Fruit fly (Drosophila melanogaster) Kc167 (cell line): ENCODE measurements around the gene CG15916.

Experiments used
- Myc ChIP-seq: fragments of >200 bp; optimal IDR thresholded peaks from 2 replicates; lab custom pipeline; 2017; ENCODE audit warnings: missing external identifiers
- h ChIP-seq: fragments of >200 bp; optimal IDR thresholded peaks from 3 replicates; lab custom pipeline; 2018; ENCODE audit warnings: missing external identifiers
- insv ChIP-seq: fragments of >200 bp; optimal IDR thresholded peaks from 3 replicates; lab custom pipeline; 2018; ENCODE audit warnings: missing external identifiers
- psq ChIP-seq: fragments of >200 bp; optimal IDR thresholded peaks from 2 replicates; lab custom pipeline; 2017; ENCODE audit warnings: missing external identifiers
- ttk ChIP-seq: sonication (Bioruptor generic); optimal IDR thresholded peaks from 2 replicates; lab custom pipeline; 2017; ENCODE audit warnings: missing external identifiers

DNA sequence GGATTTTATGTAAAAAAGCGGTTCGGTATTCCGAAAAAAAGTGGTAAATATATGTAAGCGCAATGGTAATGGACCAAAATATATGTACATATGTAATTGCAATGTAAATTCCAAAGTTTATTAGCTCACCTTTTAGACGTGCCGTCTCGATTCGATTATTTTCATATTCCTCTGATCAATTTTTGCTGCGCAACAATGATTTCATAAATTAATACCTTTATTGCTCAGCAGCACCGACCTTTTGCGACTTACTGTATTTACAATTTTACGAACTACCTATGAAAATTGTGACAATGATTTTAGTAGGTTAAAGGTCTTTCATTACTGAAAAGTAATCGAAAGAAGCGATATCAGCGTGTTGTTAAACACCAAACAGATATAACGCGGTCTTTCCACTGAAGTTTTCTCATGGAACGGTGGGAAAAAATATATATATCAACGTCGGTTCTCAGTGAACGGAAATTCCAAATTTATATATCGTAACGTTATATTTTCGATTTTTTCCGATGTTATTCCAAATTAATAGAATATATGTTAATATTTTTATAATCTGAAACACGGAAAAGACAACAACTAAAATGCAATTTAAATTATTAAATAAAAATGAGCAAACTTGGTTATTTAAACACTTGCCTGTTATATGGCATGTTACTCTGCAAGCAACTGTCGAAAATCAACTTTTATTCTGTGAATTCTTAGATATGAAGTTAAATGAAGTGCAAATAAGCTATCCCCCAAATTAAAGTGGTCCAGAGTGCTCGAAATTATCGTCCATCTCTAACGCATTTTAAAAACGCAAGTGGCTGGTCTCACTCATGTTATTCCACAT lies at the start of gene CG15916, which contains the start of gene MSBP:
- no peak for TF ChIP-seq psq (lab: Kevin White, UChicago)
- TF ChIP-seq ttk (lab: Kevin White, UChicago): no peak
- TF ChIP-seq h (lab: Kevin White, UChicago): no peak
- no peak for TF ChIP-seq insv (lab: Kevin White, UChicago)
- no peak for TF ChIP-seq Myc (lab: Kevin White, UChicago)
